Fruit fly (Drosophila melanogaster): ENCODE measurements around the gene Mks1.

DNA sequence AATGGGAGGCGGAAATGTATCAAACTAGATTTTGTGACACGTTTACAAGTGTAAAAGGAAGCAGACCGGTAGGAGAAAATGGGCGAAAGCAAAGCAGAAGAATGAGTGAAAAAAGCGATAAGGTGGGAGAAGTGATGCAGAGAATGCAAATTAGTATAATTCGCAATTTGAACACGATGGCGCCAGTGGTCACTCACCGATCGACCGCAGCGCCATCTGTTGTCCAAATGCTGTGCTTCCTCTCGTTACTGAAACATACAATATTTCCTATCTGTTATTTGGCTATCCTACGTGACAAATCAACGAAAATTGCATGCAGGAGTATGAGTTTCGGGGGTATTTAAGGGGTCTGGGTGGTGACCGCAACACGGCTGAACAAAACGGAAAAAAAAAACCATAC is 44.4 kb upstream of the Mks1 start:
- TF ChIP-seq CG8478 (optimal IDR thresholded peaks at IDR 0.05), result no peak
- peak; percentile 78 to 85 for TF ChIP-seq CTCF (optimal IDR thresholded peaks at IDR 0.05)

Data from S2 (cell line).